Worm (Caenorhabditis elegans) whole organism, L2 larva: ENCODE results near the gene dhs-5.

Experiments
- C34F6.9 ChIP-seq: fragments of 150-350 bp; optimal IDR thresholded peaks from 2 replicates; lab custom pipeline; 2014; ENCODE audit warnings: missing biosample characterization, missing genetic modification characterization
- F13H6.1 ChIP-seq: sonication (generic microtip); optimal IDR thresholded peaks from 2 replicates; lab custom pipeline; 2016; ENCODE audit warnings: missing genetic modification characterization, missing compliant biosample characterization
- R02D3.7 ChIP-seq: fragments of 150-350 bp; optimal IDR thresholded peaks from 2 replicates; lab custom pipeline; 2014; ENCODE audit warnings: missing biosample characterization, missing genetic modification characterization
- Y55F3AM.14 ChIP-seq: fragments of 200-800 bp; sonication (Bioruptor generic); optimal IDR thresholded peaks from 2 replicates; lab custom pipeline; 2018; ENCODE audit warnings: mild to moderate bottlenecking, missing genetic modification characterization, missing compliant biosample characterization
- ZK546.5 ChIP-seq: sonication (generic microtip); optimal IDR thresholded peaks from 2 replicates; lab custom pipeline; 2017; ENCODE audit warnings: missing biosample characterization, missing genetic modification characterization
- alr-1 ChIP-seq: fragments of 150-350 bp; optimal IDR thresholded peaks from 2 replicates; lab custom pipeline; 2014; ENCODE audit warnings: missing biosample characterization, missing genetic modification characterization
- aly-2 ChIP-seq: fragments of 150-350 bp; optimal IDR thresholded peaks from 2 replicates; lab custom pipeline; 2014; ENCODE audit warnings: missing biosample characterization, missing genetic modification characterization
- ama-1 ChIP-seq: fragments of 150-350 bp; optimal IDR thresholded peaks from 2 replicates; lab custom pipeline; 2018; ENCODE audit warnings: inconsistent platforms
- blmp-1 ChIP-seq: sonication (generic microtip); optimal IDR thresholded peaks from 2 replicates; lab custom pipeline; 2017; ENCODE audit warnings: missing genetic modification characterization, mild to moderate bottlenecking, missing compliant biosample characterization, antibody characterized with exemption, moderate library complexity; ENCODE audit not compliant: insufficient read depth
- ceh-16 ChIP-seq: fragments of 150-350 bp; optimal IDR thresholded peaks from 2 replicates; lab custom pipeline; 2014; ENCODE audit warnings: missing biosample characterization, missing genetic modification characterization
- ceh-82 ChIP-seq: fragments of 150-350 bp; optimal IDR thresholded peaks from 2 replicates; lab custom pipeline; 2014; ENCODE audit warnings: missing biosample characterization, missing genetic modification characterization
- crh-2 ChIP-seq: sonication (generic microtip); optimal IDR thresholded peaks from 2 replicates; lab custom pipeline; 2017; ENCODE audit warnings: missing biosample characterization, missing genetic modification characterization
- dmd-4 ChIP-seq: sonication (generic microtip); optimal IDR thresholded peaks from 2 replicates; lab custom pipeline; 2017; ENCODE audit warnings: missing biosample characterization, missing genetic modification characterization
- egl-27 ChIP-seq: sonication (generic microtip); optimal IDR thresholded peaks from 3 replicates; lab custom pipeline; 2017; ENCODE audit warnings: missing biosample characterization, missing genetic modification reagents, missing genetic modification characterization
- elt-1 ChIP-seq: fragments of 150-350 bp; optimal IDR thresholded peaks from 2 replicates; lab custom pipeline; 2014; ENCODE audit warnings: missing biosample characterization, missing genetic modification characterization
- elt-3 ChIP-seq: sonication (generic microtip); optimal IDR thresholded peaks from 2 replicates; lab custom pipeline; 2017; ENCODE audit warnings: missing biosample characterization, missing genetic modification characterization
- fos-1 ChIP-seq: fragments of 150-350 bp; optimal IDR thresholded peaks from 2 replicates; lab custom pipeline; 2014; ENCODE audit warnings: missing biosample characterization, missing genetic modification characterization
- gmeb-1 ChIP-seq: fragments of 150-350 bp; optimal IDR thresholded peaks from 2 replicates; lab custom pipeline; 2014; ENCODE audit warnings: missing biosample characterization, missing genetic modification characterization
- lin-11 ChIP-seq: fragments of 150-350 bp; sonication (generic microtip); optimal IDR thresholded peaks from 2 replicates; lab custom pipeline; 2014; ENCODE audit warnings: missing biosample characterization, missing genetic modification characterization, inconsistent platforms, mixed read lengths
- lin-13 ChIP-seq: fragments of 150-350 bp; optimal IDR thresholded peaks from 2 replicates; lab custom pipeline; 2014; ENCODE audit warnings: missing biosample characterization, missing genetic modification reagents, missing genetic modification characterization
- lin-39 ChIP-seq: fragments of 150-350 bp; optimal IDR thresholded peaks from 2 replicates; lab custom pipeline; 2014; ENCODE audit warnings: missing biosample characterization, missing genetic modification reagents, missing genetic modification characterization
- lsy-2 ChIP-seq, 2 experiments: fragments of 150-350 bp in 1 of 2; sonication (generic microtip) in 1 of 2; optimal IDR thresholded peaks; 2 replicates each; lab custom pipeline; 2014 to 2017; ENCODE audit warnings: missing biosample characterization in 2 of 2, missing genetic modification characterization in 2 of 2
- mab-5 ChIP-seq: fragments of 150-350 bp; optimal IDR thresholded peaks from 2 replicates; lab custom pipeline; 2014; ENCODE audit warnings: missing biosample characterization, missing genetic modification characterization
- mbf-1 ChIP-seq: sonication (generic microtip); optimal IDR thresholded peaks from 2 replicates; lab custom pipeline; 2017; ENCODE audit warnings: missing biosample characterization, missing genetic modification characterization
- mdl-1 ChIP-seq, 2 experiments: fragments of 150-350 bp in 1 of 2; sonication (generic microtip) in 1 of 2; optimal IDR thresholded peaks; 2 replicates each; lab custom pipeline; 2017; ENCODE audit warnings: missing biosample characterization in 2 of 2, missing genetic modification characterization in 2 of 2
- nhr-10 ChIP-seq: sonication (generic microtip); optimal IDR thresholded peaks from 2 replicates; lab custom pipeline; 2017; ENCODE audit warnings: missing biosample characterization, missing genetic modification characterization
- nhr-11 ChIP-seq: fragments of 150-350 bp; optimal IDR thresholded peaks from 2 replicates; lab custom pipeline; 2014; ENCODE audit warnings: missing biosample characterization, missing genetic modification characterization
- nhr-12 ChIP-seq: fragments of 150-350 bp; optimal IDR thresholded peaks from 2 replicates; lab custom pipeline; 2014; ENCODE audit warnings: missing biosample characterization, missing genetic modification characterization
- nhr-129 ChIP-seq: fragments of 150-350 bp; optimal IDR thresholded peaks from 2 replicates; lab custom pipeline; 2014; ENCODE audit warnings: missing biosample characterization, missing genetic modification characterization
- nhr-21 ChIP-seq: fragments of 150-350 bp; optimal IDR thresholded peaks from 2 replicates; lab custom pipeline; 2014; ENCODE audit warnings: missing biosample characterization, missing genetic modification characterization
- nhr-23 ChIP-seq: fragments of 150-350 bp; optimal IDR thresholded peaks from 2 replicates; lab custom pipeline; 2014; ENCODE audit warnings: missing biosample characterization, missing genetic modification reagents, missing genetic modification characterization
- nhr-237 ChIP-seq: fragments of 150-350 bp; optimal IDR thresholded peaks from 2 replicates; lab custom pipeline; 2014; ENCODE audit warnings: missing biosample characterization, missing genetic modification characterization
- nhr-25 ChIP-seq: fragments of 150-350 bp; sonication (generic microtip); optimal IDR thresholded peaks from 3 replicates; lab custom pipeline; 2014; ENCODE audit warnings: missing biosample characterization, missing genetic modification characterization
- nhr-6 ChIP-seq: fragments of 150-350 bp; optimal IDR thresholded peaks from 2 replicates; lab custom pipeline; 2014; ENCODE audit warnings: missing biosample characterization, missing genetic modification characterization
- nhr-77 ChIP-seq: fragments of 150-350 bp; optimal IDR thresholded peaks from 2 replicates; lab custom pipeline; 2014; ENCODE audit warnings: missing biosample characterization, missing genetic modification characterization
- peb-1 ChIP-seq: fragments of 150-350 bp; optimal IDR thresholded peaks from 2 replicates; lab custom pipeline; 2014; ENCODE audit warnings: missing biosample characterization, missing genetic modification characterization
- sem-4 ChIP-seq: fragments of 150-350 bp; optimal IDR thresholded peaks from 2 replicates; lab custom pipeline; 2014; ENCODE audit warnings: missing biosample characterization, missing genetic modification reagents, missing genetic modification characterization
- skn-1 ChIP-seq: sonication (generic microtip); optimal IDR thresholded peaks from 2 replicates; lab custom pipeline; 2017; ENCODE audit warnings: missing biosample characterization, missing genetic modification characterization
- sma-3 ChIP-seq: sonication (generic microtip); optimal IDR thresholded peaks from 2 replicates; lab custom pipeline; 2016; ENCODE audit warnings: missing genetic modification reagents, missing genetic modification characterization, missing compliant biosample characterization
- sma-9 ChIP-seq, 2 experiments: fragments of 150-350 bp in 1 of 2; sonication (generic microtip) in 1 of 2; optimal IDR thresholded peaks; 2 replicates each; lab custom pipeline; 2014 to 2016; ENCODE audit warnings: missing genetic modification characterization in 2 of 2, mild to moderate bottlenecking in 1 of 2, missing biosample characterization in 1 of 2, missing compliant biosample characterization in 1 of 2, missing genetic modification reagents in 1 of 2, moderate library complexity in 1 of 2
- snpc-4 ChIP-seq: fragments of 150-350 bp; optimal IDR thresholded peaks from 2 replicates; lab custom pipeline; 2014; ENCODE audit warnings: missing biosample characterization, missing genetic modification characterization
- unc-39 ChIP-seq: fragments of 150-350 bp; optimal IDR thresholded peaks from 2 replicates; lab custom pipeline; 2014; ENCODE audit warnings: missing biosample characterization, missing genetic modification characterization
- unc-55 ChIP-seq: fragments of 150-350 bp; sonication (generic microtip); optimal IDR thresholded peaks from 3 replicates; lab custom pipeline; 2014; ENCODE audit warnings: missing biosample characterization, missing genetic modification reagents, missing genetic modification characterization
- unc-62 ChIP-seq: fragments of 150-350 bp; optimal IDR thresholded peaks from 2 replicates; lab custom pipeline; 2014; ENCODE audit warnings: missing biosample characterization, missing genetic modification reagents, missing genetic modification characterization
- zag-1 ChIP-seq: fragments of 150-350 bp; optimal IDR thresholded peaks from 2 replicates; lab custom pipeline; 2014; ENCODE audit warnings: missing biosample characterization, missing genetic modification characterization
- ztf-1 ChIP-seq: fragments of 200-800 bp; sonication (Bioruptor generic); conservative IDR thresholded peaks from 2 replicates; pipeline ENCODE4 v1.3.6; 2022; ENCODE audit warnings: missing genetic modification characterization, missing compliant biosample characterization
- ztf-11 ChIP-seq: sonication (generic microtip); optimal IDR thresholded peaks from 2 replicates; lab custom pipeline; 2017; ENCODE audit warnings: missing biosample characterization, missing genetic modification characterization
- ztf-4 ChIP-seq: fragments of 150-350 bp; optimal IDR thresholded peaks from 2 replicates; lab custom pipeline; 2014; ENCODE audit warnings: missing biosample characterization, missing genetic modification characterization

Gene dhs-5

ce11 chrII:5463692-5464300 is 10.1 kb downstream of the dhs-5 start:
- no peak for TF ChIP-seq lin-11 (tag; lab: Kevin White, UChicago)
- TF ChIP-seq nhr-11 (tag; lab: Kevin White, UChicago): no peak
- peak; percentile 41 for TF ChIP-seq unc-55 (GFP tag; lab: Kevin White, UChicago)
- peak; percentile 44 for TF ChIP-seq F13H6.1 (tag; lab: Kevin White, UChicago)
- no peak for TF ChIP-seq peb-1
- no peak for TF ChIP-seq ceh-82 (tag; lab: Kevin White, UChicago)
- TF ChIP-seq ztf-4: no peak
- TF ChIP-seq ZK546.5 (tag; lab: Kevin White, UChicago): no peak
- no peak for TF ChIP-seq skn-1 (tag; lab: Kevin White, UChicago)
- no peak for TF ChIP-seq nhr-6 (tag; lab: Kevin White, UChicago)
- TF ChIP-seq crh-2 (tag; lab: Kevin White, UChicago): no peak
- peak; percentile 43 for TF ChIP-seq nhr-129
- no peak for TF ChIP-seq elt-1 (tag; lab: Kevin White, UChicago)
- TF ChIP-seq C34F6.9 (tag; lab: Kevin White, UChicago): peak; percentile 23
- TF ChIP-seq elt-3 (tag; lab: Kevin White, UChicago): no peak
- no peak for TF ChIP-seq snpc-4 (tag; lab: Kevin White, UChicago)
- TF ChIP-seq ama-1: no peak
- no peak for TF ChIP-seq egl-27 (tag; lab: Kevin White, UChicago)
- TF ChIP-seq lin-39 (tag; lab: Kevin White, UChicago): no peak
- TF ChIP-seq lin-13 (GFP tag; lab: Kevin White, UChicago): no peak
- TF ChIP-seq nhr-77 (tag; lab: Kevin White, UChicago): no peak
- TF ChIP-seq gmeb-1 (tag; lab: Kevin White, UChicago): no peak
- TF ChIP-seq nhr-23: no peak
- TF ChIP-seq sma-3 (GFP tag; lab: Kevin White, UChicago): no peak
- peak; percentile 49 for TF ChIP-seq sem-4 (tag; lab: Kevin White, UChicago)
- no peak for TF ChIP-seq ztf-1
- peak; percentile 32 for TF ChIP-seq zag-1 (tag; lab: Kevin White, UChicago)
- no peak for TF ChIP-seq nhr-10 (tag; lab: Kevin White, UChicago)
- TF ChIP-seq unc-62: no peak
- TF ChIP-seq nhr-21 (tag; lab: Kevin White, UChicago): no peak
- TF ChIP-seq nhr-12: no peak
- no peak for TF ChIP-seq mdl-1 (tag; optimal IDR thresholded peaks at IDR 0.05; lab: Kevin White, UChicago)
- TF ChIP-seq nhr-25: no peak
- no peak for TF ChIP-seq alr-1 (tag; lab: Kevin White, UChicago)
- TF ChIP-seq Y55F3AM.14 (GFP tag; lab: Kevin White, UChicago): no peak
- TF ChIP-seq dmd-4 (tag; lab: Kevin White, UChicago): no peak
- no peak for TF ChIP-seq sma-9 (GFP tag; optimal IDR thresholded peaks at IDR 0.05; lab: Kevin White, UChicago)
- no peak for TF ChIP-seq sma-9 (tag; optimal IDR thresholded peaks at IDR 0.05; lab: Kevin White, UChicago)
- peak in 1 of 2 experiments; percentile 46 for TF ChIP-seq lsy-2 (tag; optimal IDR thresholded peaks at IDR 0.05; lab: Kevin White, UChicago)
- TF ChIP-seq ztf-11 (tag; lab: Kevin White, UChicago): no peak
- TF ChIP-seq blmp-1: no peak
- no peak for TF ChIP-seq nhr-237 (tag; lab: Kevin White, UChicago)
- no peak for TF ChIP-seq mbf-1 (tag; lab: Kevin White, UChicago)
- TF ChIP-seq R02D3.7: no peak
- no peak for TF ChIP-seq aly-2 (tag; lab: Kevin White, UChicago)
- no peak for TF ChIP-seq fos-1 (tag; lab: Kevin White, UChicago)
- no peak for TF ChIP-seq mab-5
- TF ChIP-seq unc-39 (tag; lab: Kevin White, UChicago): no peak
- TF ChIP-seq ceh-16: no peak
